Worm (Caenorhabditis elegans) whole organism, early embryonic: ENCODE data around the gene vab-1.

Experiments used
- B0310.2 ChIP-seq: sonication (generic microtip); optimal IDR thresholded peaks from 2 replicates; lab custom pipeline; 2016; ENCODE audit warnings: mild to moderate bottlenecking, missing genetic modification characterization, missing compliant biosample characterization
- F13C5.2 ChIP-seq: sonication (generic microtip); optimal IDR thresholded peaks from 2 replicates; lab custom pipeline; 2017; ENCODE audit warnings: mild to moderate bottlenecking, missing genetic modification characterization, inconsistent platforms, missing compliant biosample characterization
- aly-1 ChIP-seq: sonication (generic microtip); optimal IDR thresholded peaks from 2 replicates; lab custom pipeline; 2016; ENCODE audit warnings: missing genetic modification characterization, missing compliant biosample characterization
- ama-1 ChIP-seq: fragments of 150-350 bp; optimal IDR thresholded peaks from 2 replicates; lab custom pipeline; 2014
- ceh-13 ChIP-seq: fragments of 200-800 bp; sonication (Bioruptor generic); optimal IDR thresholded peaks from 2 replicates; lab custom pipeline; 2018; ENCODE audit warnings: mild to moderate bottlenecking, missing genetic modification characterization, missing compliant biosample characterization
- ceh-36 ChIP-seq: sonication (generic microtip); optimal IDR thresholded peaks from 2 replicates; lab custom pipeline; 2016; ENCODE audit warnings: missing genetic modification characterization, inconsistent platforms, missing compliant biosample characterization
- ets-7 ChIP-seq: sonication (generic microtip); optimal IDR thresholded peaks from 2 replicates; lab custom pipeline; 2016; ENCODE audit warnings: missing genotype, missing genetic modification characterization, missing compliant biosample characterization
- flt-1 ChIP-seq: fragments of 200-800 bp; sonication (Bioruptor generic); IDR thresholded peaks from 2 replicates; pipeline ENCODE4 v1.3.6; 2022; ENCODE audit warnings: missing genetic modification characterization, missing compliant biosample characterization
- hmbx-1 ChIP-seq: sonication (generic microtip); optimal IDR thresholded peaks from 2 replicates; lab custom pipeline; 2016; ENCODE audit warnings: mild to moderate bottlenecking, missing genetic modification characterization, missing compliant biosample characterization
- hmg-4 ChIP-seq: fragments of 200-800 bp; sonication (Bioruptor generic); optimal IDR thresholded peaks from 2 replicates; lab custom pipeline; 2018; ENCODE audit warnings: mild to moderate bottlenecking, missing genetic modification characterization, missing compliant biosample characterization
- hnd-1 ChIP-seq: sonication (generic microtip); optimal IDR thresholded peaks from 2 replicates; lab custom pipeline; 2016; ENCODE audit warnings: missing genetic modification characterization, missing compliant biosample characterization
- pes-1 ChIP-seq: fragments of 200-800 bp; sonication (Bioruptor generic); IDR thresholded peaks from 2 replicates; pipeline ENCODE4 v1.3.6; 2022; ENCODE audit warnings: missing genetic modification reagents, missing genetic modification characterization, missing compliant biosample characterization
- scrt-1 ChIP-seq: fragments of 200-800 bp; sonication (Bioruptor generic); IDR thresholded peaks from 2 replicates; pipeline ENCODE4 v1.3.6; 2022; ENCODE audit warnings: missing genetic modification characterization, missing compliant biosample characterization
- sea-1 ChIP-seq: fragments of 200-800 bp; sonication (Bioruptor generic); conservative IDR thresholded peaks from 2 replicates; pipeline ENCODE4 v1.3.6; 2022; ENCODE audit warnings: missing genetic modification characterization, missing compliant biosample characterization
- tbx-11 ChIP-seq: fragments of 200-800 bp; sonication (Bioruptor generic); IDR thresholded peaks from 2 replicates; pipeline ENCODE4 v1.3.6; 2022; ENCODE audit warnings: missing genetic modification characterization, missing compliant biosample characterization
- tbx-37 ChIP-seq: fragments of 200-800 bp; sonication (Bioruptor generic); conservative IDR thresholded peaks from 2 replicates; pipeline ENCODE4 v1.3.6; 2022; ENCODE audit warnings: missing genetic modification reagents, missing genetic modification characterization, missing compliant biosample characterization
- tra-4 ChIP-seq: sonication (generic microtip); optimal IDR thresholded peaks from 2 replicates; lab custom pipeline; 2017; ENCODE audit warnings: missing genetic modification characterization, missing compliant biosample characterization

Gene vab-1

DNA sequence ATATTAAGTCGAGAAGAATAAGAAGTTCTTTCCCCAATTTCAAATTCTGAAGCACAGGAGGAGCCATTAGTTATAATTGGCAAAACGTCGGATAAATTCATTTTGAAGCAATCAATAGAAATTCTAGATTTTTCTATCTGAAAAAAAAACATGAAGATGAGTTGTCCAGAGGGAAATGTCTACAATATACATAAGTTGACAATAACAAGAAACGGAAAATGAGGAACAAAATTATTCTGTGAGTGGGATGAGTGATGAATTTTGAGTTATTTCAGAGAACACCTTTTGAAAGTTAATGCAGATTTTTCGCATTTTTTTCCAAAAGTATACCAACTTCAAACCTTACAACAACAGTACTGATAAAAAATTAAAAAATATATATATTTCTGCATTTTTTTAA, 31.2 kb upstream of the vab-1 start, which contains the start of gene sra-36:
Gene sra-36 (minus strand): TSS at position 101 of the 400 bp plus-strand sequence.
- TF ChIP-seq scrt-1 (GFP tag; lab: Robert Waterston, UW) (no peak), ets-7 (tag; lab: Kevin White, UChicago) (no peak), tbx-37 (GFP tag; lab: Robert Waterston, UW) (no peak), tra-4 (tag; lab: Kevin White, UChicago) (no peak), pes-1 (GFP tag; lab: Robert Waterston, UW) (no peak), aly-1 (tag; lab: Kevin White, UChicago) (no peak), F13C5.2 (tag; lab: Kevin White, UChicago) (no peak), hmg-4 (GFP tag; lab: Kevin White, UChicago) (no peak), ama-1 (no peak), hnd-1 (no peak), sea-1 (no peak), tbx-11 (GFP tag; lab: Robert Waterston, UW) (no peak), ceh-13 (no peak), ceh-36 (tag; lab: Kevin White, UChicago) (no peak), flt-1 (GFP tag; lab: Robert Waterston, UW) (no peak)

DNA sequence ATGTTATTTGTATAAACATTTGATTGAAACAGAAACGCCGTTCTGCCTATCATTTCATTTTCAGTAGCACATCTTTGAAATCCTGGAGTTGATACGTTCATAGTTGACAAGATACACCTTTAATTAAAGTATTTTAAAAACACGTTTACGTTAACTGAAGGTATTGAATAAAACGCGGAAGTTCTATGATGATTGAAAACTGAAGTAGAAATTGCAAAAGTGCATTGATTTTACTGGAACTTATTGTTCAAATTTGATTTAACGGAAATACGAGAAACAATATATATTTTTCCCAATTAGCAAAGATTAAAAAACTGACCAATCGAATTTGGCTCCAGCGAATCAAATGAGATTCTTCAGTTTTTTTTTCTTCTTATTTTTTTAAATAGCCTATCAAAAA, 28.2 kb upstream of the vab-1 start, which contains the start of gene sra-34:
Gene sra-34 (minus strand): TSS at position 101 of the 400 bp plus-strand sequence.
- TF ChIP-seq B0310.2 (tag; lab: Kevin White, UChicago): no peak
- TF ChIP-seq hmg-4 (GFP tag; lab: Kevin White, UChicago): no peak
- TF ChIP-seq F13C5.2 (tag; lab: Kevin White, UChicago): no peak
- no peak for TF ChIP-seq ceh-13
- TF ChIP-seq flt-1 (GFP tag; lab: Robert Waterston, UW): no peak
- TF ChIP-seq tbx-11 (GFP tag; lab: Robert Waterston, UW): no peak
- no peak for TF ChIP-seq tbx-37 (GFP tag; lab: Robert Waterston, UW)
- no peak for TF ChIP-seq tra-4 (tag; lab: Kevin White, UChicago)
- TF ChIP-seq hmbx-1 (tag; lab: Kevin White, UChicago): no peak
- TF ChIP-seq ceh-36 (tag; lab: Kevin White, UChicago): no peak
- no peak for TF ChIP-seq sea-1
- no peak for TF ChIP-seq aly-1 (tag; lab: Kevin White, UChicago)
- no peak for TF ChIP-seq hnd-1

ce11 chrII:4548408-4548807, 23.4 kb upstream of the vab-1 start:
- TF ChIP-seq ceh-13: no peak
- no peak for TF ChIP-seq aly-1 (tag; lab: Kevin White, UChicago)
- TF ChIP-seq pes-1 (GFP tag; lab: Robert Waterston, UW): no peak
- TF ChIP-seq tra-4 (tag; lab: Kevin White, UChicago): no peak
- no peak for TF ChIP-seq hnd-1
- TF ChIP-seq B0310.2 (tag; lab: Kevin White, UChicago): no peak

- TF ChIP-seq ceh-36 (tag; lab: Kevin White, UChicago): no peak
- no peak for TF ChIP-seq F13C5.2 (tag; lab: Kevin White, UChicago)
- no peak for TF ChIP-seq B0310.2 (tag; lab: Kevin White, UChicago)
- no peak for TF ChIP-seq sea-1
Measured at ce11 chrII:4549983-4550572, 21.7 kb upstream of the vab-1 start.

DNA sequence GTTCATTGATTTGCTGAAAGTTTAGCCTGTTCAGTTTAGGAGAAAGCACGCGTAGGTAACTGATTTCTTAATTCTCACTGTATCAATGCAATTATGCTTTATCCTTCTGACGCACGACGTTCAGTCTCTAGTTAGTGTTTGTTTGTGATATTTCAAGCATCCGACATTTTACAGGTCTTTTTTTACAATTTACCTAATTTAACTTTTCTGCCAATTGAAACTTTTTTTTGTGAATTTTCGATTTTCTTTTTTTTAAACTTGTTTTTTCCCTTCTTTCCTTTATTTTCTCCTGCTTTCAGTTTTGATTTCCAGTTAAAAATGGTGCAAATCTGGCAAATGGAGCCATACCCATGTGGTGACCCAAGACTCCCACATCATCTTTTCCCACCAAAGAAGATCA, 21.0 kb upstream of the vab-1 start, which contains the start of gene K07E1.1:
Gene K07E1.1 (plus strand): TSS at position 301 of the 400 bp plus-strand sequence.
- TF ChIP-seq pes-1 (GFP tag; lab: Robert Waterston, UW) (no peak), hmg-4 (GFP tag; lab: Kevin White, UChicago) (no peak), hnd-1 (no peak), B0310.2 (tag; lab: Kevin White, UChicago) (no peak), flt-1 (GFP tag; lab: Robert Waterston, UW) (no peak)

DNA sequence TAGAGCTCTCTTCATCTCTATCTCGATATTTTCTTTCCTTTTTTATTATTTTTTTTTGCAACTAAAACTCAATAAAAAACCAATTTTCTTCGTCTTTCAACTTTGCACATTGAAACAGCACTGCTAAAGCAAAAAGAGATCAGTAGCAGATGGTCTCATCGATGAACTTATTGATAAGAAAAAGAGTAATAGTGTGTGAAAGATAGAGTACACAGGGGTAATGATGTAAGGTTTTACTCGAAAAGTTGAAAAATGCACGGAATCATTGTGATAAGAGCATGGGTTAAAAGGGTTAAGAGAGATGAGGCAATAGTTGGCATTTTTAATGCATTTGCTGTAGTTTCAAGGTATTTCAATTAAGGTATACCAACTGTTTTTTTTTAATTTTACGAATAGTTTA, 19.7 kb upstream of the vab-1 start:
- no peak for TF ChIP-seq sea-1
- no peak for TF ChIP-seq tra-4 (tag; lab: Kevin White, UChicago)
- TF ChIP-seq F13C5.2 (tag; lab: Kevin White, UChicago): no peak
- no peak for TF ChIP-seq hnd-1
- no peak for TF ChIP-seq B0310.2 (tag; lab: Kevin White, UChicago)
- no peak for TF ChIP-seq hmg-4 (GFP tag; lab: Kevin White, UChicago)
- no peak for TF ChIP-seq tbx-11 (GFP tag; lab: Robert Waterston, UW)
- TF ChIP-seq hmbx-1 (tag; lab: Kevin White, UChicago): no peak
- TF ChIP-seq pes-1 (GFP tag; lab: Robert Waterston, UW): no peak
- no peak for TF ChIP-seq ceh-13
- no peak for TF ChIP-seq scrt-1 (GFP tag; lab: Robert Waterston, UW)
- TF ChIP-seq aly-1 (tag; lab: Kevin White, UChicago): no peak
- no peak for TF ChIP-seq flt-1 (GFP tag; lab: Robert Waterston, UW)
- no peak for TF ChIP-seq tbx-37 (GFP tag; lab: Robert Waterston, UW)
- TF ChIP-seq ama-1: no peak

DNA sequence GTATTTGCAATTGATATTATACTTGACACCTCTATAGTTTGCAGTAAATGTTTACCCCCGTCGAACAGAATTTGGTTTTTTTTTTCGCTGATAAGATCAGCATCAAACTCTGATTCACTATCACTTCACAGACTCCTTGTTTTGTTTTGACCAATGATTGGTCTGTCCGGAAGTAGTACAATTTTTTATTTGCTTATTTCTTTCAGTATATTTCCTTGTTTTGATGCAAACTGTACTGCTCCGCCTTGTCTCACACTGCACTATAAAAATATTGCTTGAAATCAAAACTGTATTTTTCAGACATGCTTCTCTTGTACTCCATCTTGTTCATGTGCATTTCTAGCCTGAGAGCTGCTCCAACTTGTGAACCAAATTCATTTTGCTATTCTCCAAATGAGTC, 14.3 kb upstream of the vab-1 start, which contains the start of gene M03A1.3:
Gene M03A1.3 (plus strand): TSS at position 301 of the 400 bp plus-strand sequence.
- TF ChIP-seq tra-4 (tag; lab: Kevin White, UChicago) (no peak), sea-1 (no peak), ceh-36 (tag; lab: Kevin White, UChicago) (no peak), scrt-1 (GFP tag; lab: Robert Waterston, UW) (no peak), ceh-13 (no peak), aly-1 (tag; lab: Kevin White, UChicago) (no peak), ets-7 (tag; lab: Kevin White, UChicago) (no peak), F13C5.2 (tag; lab: Kevin White, UChicago) (no peak), hnd-1 (no peak), ama-1 (no peak), flt-1 (GFP tag; lab: Robert Waterston, UW) (no peak), B0310.2 (tag; lab: Kevin White, UChicago) (no peak)
